Worm (Caenorhabditis elegans): ENCODE data around the gene sto-2.

Gene sto-2

DNA sequence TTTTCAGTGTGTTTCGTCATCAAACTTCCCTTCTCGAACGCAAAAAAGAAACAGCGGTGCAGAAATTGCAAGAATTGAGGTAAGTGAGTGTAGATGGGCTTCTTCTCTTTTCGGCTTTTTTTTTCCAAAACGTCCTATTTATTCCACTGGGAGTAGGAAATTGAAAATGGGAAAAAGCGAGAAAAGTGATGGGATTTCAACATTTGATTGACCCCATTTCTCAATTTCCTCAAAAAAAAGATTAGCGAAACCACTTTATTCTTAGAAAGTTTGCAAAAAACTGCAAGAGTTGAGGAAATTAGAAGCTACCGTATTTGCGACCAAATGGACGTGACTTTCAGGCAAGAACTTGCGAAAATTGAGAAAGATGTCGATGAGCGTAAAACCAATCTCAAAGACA is 19.7 kb downstream of the sto-2 start, which contains the start of gene ags-3:
Gene ags-3 (minus strand): TSS at position 101 of the 400 bp plus-strand sequence.
- no peak for TF ChIP-seq lir-3 (tag; optimal IDR thresholded peaks at IDR 0.05; ENCODE audit: poor library complexity)

DNA sequence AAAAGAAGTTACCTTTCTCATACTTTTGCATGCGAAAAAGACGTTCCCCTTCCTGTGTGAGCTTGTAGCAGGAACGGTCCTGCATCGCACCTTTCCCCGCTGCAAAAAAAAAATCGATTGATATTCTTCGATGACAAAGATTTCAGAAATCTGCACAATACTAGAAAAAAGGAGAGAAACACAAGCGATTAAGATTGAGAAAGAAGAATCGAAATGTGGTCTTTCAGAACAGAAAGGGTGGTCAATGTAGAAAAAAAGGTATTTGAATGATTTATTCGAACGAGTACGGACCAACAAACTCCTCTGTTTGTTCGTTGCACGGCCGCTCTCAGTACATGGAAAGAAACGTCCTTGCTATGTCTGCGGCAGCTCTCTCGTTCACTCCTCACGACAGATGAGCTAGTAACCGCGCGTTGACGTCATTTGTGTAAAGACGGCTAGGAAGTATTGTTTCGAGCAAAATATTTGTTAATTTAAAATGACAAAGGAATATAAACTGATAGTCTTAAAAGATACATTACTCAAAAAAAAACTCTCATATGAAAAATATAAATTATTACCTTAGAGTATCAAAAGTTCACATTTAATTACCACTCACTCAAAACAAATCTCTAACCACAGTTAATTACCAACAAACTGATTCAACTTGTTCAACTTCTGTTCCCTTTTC is 25.1 kb downstream of the sto-2 start, which contains the start of gene ift-81:
Gene ift-81 (plus strand): TSS at position 620 of the 670 bp plus-strand sequence.
- TF ChIP-seq fkh-8 (tag; optimal IDR thresholded peaks at IDR 0.05) (peak; percentile 55), xbp-1 (tag; optimal IDR thresholded peaks at IDR 0.05) (peak; percentile 68), unc-98 (GFP tag; IDR thresholded peaks at IDR 0.05) (no peak), zag-1 (tag; optimal IDR thresholded peaks at IDR 0.05) (no peak), ceh-82 (tag; optimal IDR thresholded peaks at IDR 0.05) (peak; percentile 18 to 63 (median 45)), nhr-85 (tag) (no peak), hpl-2 (GFP tag; optimal IDR thresholded peaks at IDR 0.05) (no peak), tbx-2 (tag; optimal IDR thresholded peaks at IDR 0.05) (peak; percentile 64), mdl-1 (tag; optimal IDR thresholded peaks at IDR 0.05) (peak in 1 of 2 experiments; percentile 32), ceh-88 (GFP tag; IDR thresholded peaks at IDR 0.05) (no peak), aly-2 (tag; optimal IDR thresholded peaks at IDR 0.05) (no peak), skn-1 (tag; optimal IDR thresholded peaks at IDR 0.05) (peak; percentile 37), nhr-28 (tag; optimal IDR thresholded peaks at IDR 0.05) (no peak), mep-1 (tag; optimal IDR thresholded peaks at IDR 0.05) (no peak), lin-39 (tag; optimal IDR thresholded peaks at IDR 0.05) (peak; percentile 26), lin-13 (GFP tag; optimal IDR thresholded peaks at IDR 0.05) (peak; percentile 8), lin-14 (GFP tag; optimal IDR thresholded peaks at IDR 0.05) (peak; percentile 79), snu-23 (GFP tag; optimal IDR thresholded peaks at IDR 0.05) (peak; percentile 64), swsn-7 (tag; optimal IDR thresholded peaks at IDR 0.05) (peak; percentile 74), rnt-1 (tag; optimal IDR thresholded peaks at IDR 0.05) (peak; percentile 79), unc-86 (tag; optimal IDR thresholded peaks at IDR 0.05) (peak; percentile 58), alr-1 (tag; optimal IDR thresholded peaks at IDR 0.05; ENCODE audit: borderline replicate concordance) (no peak), ztf-4 (tag; optimal IDR thresholded peaks at IDR 0.05) (no peak), sup-37 (GFP tag; optimal IDR thresholded peaks at IDR 0.05) (no peak), lsy-2 (tag; optimal IDR thresholded peaks at IDR 0.05) (peak; percentile 58 to 63), lin-35 (GFP tag; optimal IDR thresholded peaks at IDR 0.05) (peak; percentile 28 to 30), snpc-4 (tag; optimal IDR thresholded peaks at IDR 0.05) (no peak), F16B12.6 (tag; optimal IDR thresholded peaks at IDR 0.05) (no peak), C16A3.4 (tag; optimal IDR thresholded peaks at IDR 0.05) (peak; percentile 8), nhr-20 (tag; optimal IDR thresholded peaks at IDR 0.05) (peak; percentile 49), lir-3 (tag; optimal IDR thresholded peaks at IDR 0.05; ENCODE audit: poor library complexity) (no peak), nhr-71 (tag; optimal IDR thresholded peaks at IDR 0.05) (peak; percentile 81), nhr-47 (tag; optimal IDR thresholded peaks at IDR 0.05) (peak; percentile 73), ztf-11 (tag; optimal IDR thresholded peaks at IDR 0.05) (peak in 1 of 2 experiments; percentile 8), ces-1 (GFP tag; optimal IDR thresholded peaks at IDR 0.05) (no peak), nhr-77 (tag; optimal IDR thresholded peaks at IDR 0.05) (peak; percentile 15), dsc-1 (tag; optimal IDR thresholded peaks at IDR 0.05) (peak; percentile 68), hlh-4 (tag; optimal IDR thresholded peaks at IDR 0.05) (no peak), nhr-84 (tag; optimal IDR thresholded peaks at IDR 0.05) (no peak), efl-1 (optimal IDR thresholded peaks at IDR 0.05) (peak; percentile 37 to 41), efl-1 (GFP tag; optimal IDR thresholded peaks at IDR 0.05 in 1 of 2) (peak; percentile 5 to 90), dpl-1 (GFP tag; optimal IDR thresholded peaks at IDR 0.05) (peak in 2 of 3 experiments; percentile 35 to 52), ceh-8 (GFP tag; optimal IDR thresholded peaks at IDR 0.05) (peak; percentile 2), egl-13 (tag; optimal IDR thresholded peaks at IDR 0.05) (peak; percentile 37), nhr-19 (GFP tag; conservative IDR thresholded peaks at IDR 0.05) (peak; percentile 61)

Measured in whole organism, L1 larva.